Worm (Caenorhabditis elegans) whole organism, L2 larva: ENCODE measurements around the gene Y44A6C.1.

Source experiments
- ZK546.5 ChIP-seq: sonication (generic microtip); optimal IDR thresholded peaks from 2 replicates; lab custom pipeline; 2017; ENCODE audit warnings: missing biosample characterization, missing genetic modification characterization
- crh-2 ChIP-seq: sonication (generic microtip); optimal IDR thresholded peaks from 2 replicates; lab custom pipeline; 2017; ENCODE audit warnings: missing biosample characterization, missing genetic modification characterization
- fos-1 ChIP-seq: fragments of 150-350 bp; optimal IDR thresholded peaks from 2 replicates; lab custom pipeline; 2014; ENCODE audit warnings: missing biosample characterization, missing genetic modification characterization
- lin-39 ChIP-seq: fragments of 150-350 bp; optimal IDR thresholded peaks from 2 replicates; lab custom pipeline; 2014; ENCODE audit warnings: missing biosample characterization, missing genetic modification reagents, missing genetic modification characterization
- mab-5 ChIP-seq: fragments of 150-350 bp; optimal IDR thresholded peaks from 2 replicates; lab custom pipeline; 2014; ENCODE audit warnings: missing biosample characterization, missing genetic modification characterization
- nhr-129 ChIP-seq: fragments of 150-350 bp; optimal IDR thresholded peaks from 2 replicates; lab custom pipeline; 2014; ENCODE audit warnings: missing biosample characterization, missing genetic modification characterization
- nhr-237 ChIP-seq: fragments of 150-350 bp; optimal IDR thresholded peaks from 2 replicates; lab custom pipeline; 2014; ENCODE audit warnings: missing biosample characterization, missing genetic modification characterization
- nhr-77 ChIP-seq: fragments of 150-350 bp; optimal IDR thresholded peaks from 2 replicates; lab custom pipeline; 2014; ENCODE audit warnings: missing biosample characterization, missing genetic modification characterization
- snpc-4 ChIP-seq: fragments of 150-350 bp; optimal IDR thresholded peaks from 2 replicates; lab custom pipeline; 2014; ENCODE audit warnings: missing biosample characterization, missing genetic modification characterization
- zag-1 ChIP-seq: fragments of 150-350 bp; optimal IDR thresholded peaks from 2 replicates; lab custom pipeline; 2014; ENCODE audit warnings: missing biosample characterization, missing genetic modification characterization
- ztf-4 ChIP-seq: fragments of 150-350 bp; optimal IDR thresholded peaks from 2 replicates; lab custom pipeline; 2014; ENCODE audit warnings: missing biosample characterization, missing genetic modification characterization

DNA sequence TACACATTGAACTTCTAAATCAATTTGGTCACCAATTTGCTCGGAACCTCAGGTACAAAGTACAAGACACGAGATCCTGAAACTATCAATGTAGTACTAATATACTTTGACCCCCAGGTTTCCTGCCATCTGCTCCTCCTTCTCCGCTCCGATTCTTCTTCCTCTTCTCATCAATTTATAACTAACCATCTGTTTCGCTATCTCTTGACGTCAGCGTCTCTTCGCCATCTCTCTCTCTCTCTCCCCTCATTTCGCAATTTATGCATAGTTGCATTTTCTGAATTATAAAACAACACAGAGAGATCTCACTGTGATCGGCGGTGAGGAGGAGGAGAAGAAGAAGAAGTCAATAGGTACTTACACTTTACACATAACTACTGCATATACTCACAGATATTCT, 2.0 kb upstream of the Y44A6C.1 start:
- TF ChIP-seq snpc-4 (tag; lab: Kevin White, UChicago) (no peak), nhr-237 (tag; lab: Kevin White, UChicago) (no peak), crh-2 (tag; lab: Kevin White, UChicago) (no peak), nhr-129 (tag; lab: Kevin White, UChicago) (peak; percentile 86), mab-5 (tag; lab: Kevin White, UChicago) (peak; percentile 50), ZK546.5 (tag; lab: Kevin White, UChicago) (no peak), zag-1 (tag; lab: Kevin White, UChicago) (no peak), fos-1 (tag; lab: Kevin White, UChicago) (no peak), ztf-4 (tag; lab: Kevin White, UChicago) (no peak), nhr-77 (tag; lab: Kevin White, UChicago) (no peak), lin-39 (tag; lab: Kevin White, UChicago) (no peak)
